Fruit fly (Drosophila melanogaster) whole organism, prepupa: ENCODE measurements around the gene Mic26-27.

ENCODE experiments used
- Blimp-1 ChIP-seq: fragments of 200-800 bp; sonication (Bioruptor generic); optimal IDR thresholded peaks from 3 replicates; lab custom pipeline; 2017; ENCODE audit warnings: missing biosample characterization, missing genetic modification characterization, mild to moderate bottlenecking, moderate library complexity, missing genetic modification reagents
- CG10669 ChIP-seq: fragments of 200-800 bp; sonication (Bioruptor generic); optimal IDR thresholded peaks from 3 replicates; lab custom pipeline; 2018; ENCODE audit warnings: missing biosample characterization, mild to moderate bottlenecking, missing genetic modification characterization, moderate library complexity
- CG11762 ChIP-seq: fragments of 200-800 bp; sonication (Bioruptor generic); optimal IDR thresholded peaks from 3 replicates; lab custom pipeline; 2016; ENCODE audit warnings: missing biosample characterization, missing genetic modification characterization; ENCODE audit not compliant: insufficient read depth
- CG11902 ChIP-seq: fragments of 200-800 bp; sonication (Bioruptor generic); optimal IDR thresholded peaks from 3 replicates; lab custom pipeline; 2016; ENCODE audit warnings: missing biosample characterization, missing genetic modification characterization
- CG15336 ChIP-seq: fragments of 200-800 bp; sonication (Bioruptor generic); IDR thresholded peaks from 2 replicates; pipeline ENCODE4 v1.3.6; 2022; ENCODE audit warnings: missing biosample characterization, missing genetic modification characterization
- CG1621 ChIP-seq: fragments of 200-800 bp; sonication (Bioruptor generic); optimal IDR thresholded peaks from 3 replicates; lab custom pipeline; 2018; ENCODE audit warnings: missing biosample characterization, mild to moderate bottlenecking, missing genetic modification characterization
- CG3032 ChIP-seq: fragments of 200-800 bp; optimal IDR thresholded peaks from 2 replicates; lab custom pipeline; 2019; ENCODE audit warnings: missing biosample characterization, mild to moderate bottlenecking, missing genetic modification characterization, moderate library complexity
- CG31627 ChIP-seq: fragments of 200-800 bp; sonication (Bioruptor generic); optimal IDR thresholded peaks from 3 replicates; lab custom pipeline; 2016; ENCODE audit warnings: missing biosample characterization, missing genetic modification characterization
- CG32006 ChIP-seq: fragments of 200-800 bp; sonication (Bioruptor generic); optimal IDR thresholded peaks from 3 replicates; lab custom pipeline; 2017; ENCODE audit warnings: missing biosample characterization, mild to moderate bottlenecking, missing genetic modification characterization
- CG34406 ChIP-seq: fragments of 200-800 bp; sonication (Bioruptor generic); optimal IDR thresholded peaks from 3 replicates; lab custom pipeline; 2016; ENCODE audit warnings: missing biosample characterization, missing genetic modification characterization
- CG3919 ChIP-seq: fragments of 200-800 bp; sonication (Bioruptor generic); optimal IDR thresholded peaks from 3 replicates; lab custom pipeline; 2016; ENCODE audit warnings: missing biosample characterization, missing genetic modification characterization
- CG4318 ChIP-seq: fragments of 200-800 bp; sonication (Bioruptor generic); optimal IDR thresholded peaks from 3 replicates; lab custom pipeline; 2017; ENCODE audit warnings: missing biosample characterization, mild to moderate bottlenecking, missing genetic modification characterization
- CG6163 ChIP-seq: fragments of 200-800 bp; sonication (Bioruptor generic); IDR thresholded peaks from 3 replicates; pipeline ENCODE4 v1.3.6; 2022; ENCODE audit warnings: missing biosample characterization, missing genetic modification characterization
- CG6276 ChIP-seq: fragments of 200-800 bp; sonication (Bioruptor generic); optimal IDR thresholded peaks from 2 replicates; lab custom pipeline; 2017; ENCODE audit warnings: missing biosample characterization, mild to moderate bottlenecking, missing genetic modification characterization
- CG6808 ChIP-seq: fragments of 200-800 bp; sonication (Bioruptor generic); optimal IDR thresholded peaks from 3 replicates; lab custom pipeline; 2017; ENCODE audit warnings: missing biosample characterization, missing genetic modification characterization, mild to moderate bottlenecking, moderate library complexity, missing genetic modification reagents
- CG6854 ChIP-seq: fragments of 200-800 bp; sonication (Bioruptor generic); optimal IDR thresholded peaks from 2 replicates; lab custom pipeline; 2017; ENCODE audit warnings: missing biosample characterization, mild to moderate bottlenecking, missing genetic modification characterization
- CG7368 ChIP-seq: fragments of 200-800 bp; sonication (Bioruptor generic); optimal IDR thresholded peaks from 3 replicates; lab custom pipeline; 2016; ENCODE audit warnings: missing biosample characterization, missing genetic modification characterization
- CG8119 ChIP-seq: fragments of 200-800 bp; sonication (Bioruptor generic); IDR thresholded peaks from 3 replicates; pipeline ENCODE4 v1.3.6; 2022; ENCODE audit warnings: missing biosample characterization, missing genetic modification characterization
- CG8319 ChIP-seq: fragments of 200-800 bp; sonication (Bioruptor generic); optimal IDR thresholded peaks from 3 replicates; lab custom pipeline; 2016; ENCODE audit warnings: missing biosample characterization, missing genetic modification characterization
- CG9139 ChIP-seq: fragments of 200-800 bp; sonication (Bioruptor generic); optimal IDR thresholded peaks from 3 replicates; lab custom pipeline; 2017; ENCODE audit warnings: missing biosample characterization, mild to moderate bottlenecking, missing genetic modification characterization
- Eip75B ChIP-seq: fragments of 200-800 bp; sonication (Bioruptor generic); optimal IDR thresholded peaks from 3 replicates; lab custom pipeline; 2016; ENCODE audit warnings: missing biosample characterization, missing genetic modification characterization
- Eip78C ChIP-seq: fragments of 200-800 bp; sonication (Bioruptor generic); peaks from one replicate; lab custom pipeline; 2016; ENCODE audit warnings: missing biosample characterization, missing genetic modification characterization
- Eip93F ChIP-seq: fragments of 200-800 bp; sonication (Bioruptor generic); optimal IDR thresholded peaks from 2 replicates; lab custom pipeline; 2016; ENCODE audit warnings: missing biosample characterization, mild to moderate bottlenecking, missing genetic modification characterization
- Ets21C ChIP-seq: fragments of 200-800 bp; sonication (Bioruptor generic); optimal IDR thresholded peaks from 3 replicates; lab custom pipeline; 2016; ENCODE audit warnings: missing biosample characterization, missing genetic modification characterization
- Gug ChIP-seq: fragments of 200-800 bp; sonication (Bioruptor generic); IDR thresholded peaks from 2 replicates; pipeline ENCODE4 v1.3.6; 2022; ENCODE audit warnings: missing biosample characterization, missing genetic modification characterization
- Lpt ChIP-seq: fragments of 200-800 bp; sonication (Bioruptor generic); optimal IDR thresholded peaks from 3 replicates; lab custom pipeline; 2016; ENCODE audit warnings: missing biosample characterization, missing genetic modification characterization
- Met ChIP-seq: fragments of 200-800 bp; sonication (Bioruptor generic); optimal IDR thresholded peaks from 3 replicates; lab custom pipeline; 2016; ENCODE audit warnings: missing biosample characterization, missing genetic modification characterization
- OdsH ChIP-seq: fragments of 200-800 bp; sonication (Bioruptor generic); optimal IDR thresholded peaks from 3 replicates; lab custom pipeline; 2016; ENCODE audit warnings: missing biosample characterization, missing genetic modification characterization
- Sox102F ChIP-seq: fragments of 200-800 bp; sonication (Bioruptor generic); optimal IDR thresholded peaks from 2 replicates; lab custom pipeline; 2016; ENCODE audit warnings: missing biosample characterization, mild to moderate bottlenecking, missing genetic modification characterization
- Sox15 ChIP-seq: fragments of 200-800 bp; sonication (Bioruptor generic); optimal IDR thresholded peaks from 3 replicates; lab custom pipeline; 2016; ENCODE audit warnings: missing biosample characterization, missing genetic modification characterization
- achi ChIP-seq: fragments of 200-800 bp; sonication (Bioruptor generic); optimal IDR thresholded peaks from 3 replicates; lab custom pipeline; 2016; ENCODE audit warnings: missing biosample characterization, missing genetic modification characterization
- cyc ChIP-seq: fragments of 200-800 bp; sonication (Bioruptor generic); optimal IDR thresholded peaks from 3 replicates; lab custom pipeline; 2016; ENCODE audit warnings: missing biosample characterization, missing genetic modification characterization
- dac ChIP-seq: fragments of 200-800 bp; sonication (Bioruptor generic); optimal IDR thresholded peaks from 2 replicates; lab custom pipeline; 2017; ENCODE audit warnings: missing biosample characterization, mild to moderate bottlenecking, missing genetic modification characterization
- eg ChIP-seq: fragments of 200-800 bp; sonication (Bioruptor generic); IDR thresholded peaks from 3 replicates; pipeline ENCODE4 v1.3.6; 2022; ENCODE audit warnings: missing biosample characterization, missing genetic modification characterization
- fd59A ChIP-seq: fragments of 200-800 bp; sonication (Bioruptor generic); optimal IDR thresholded peaks from 2 replicates; lab custom pipeline; 2017; ENCODE audit warnings: missing biosample characterization, mild to moderate bottlenecking, missing genetic modification characterization, missing genetic modification reagents
- fd85E ChIP-seq: fragments of 200-800 bp; sonication (Bioruptor generic); optimal IDR thresholded peaks from 3 replicates; lab custom pipeline; 2016; ENCODE audit warnings: missing biosample characterization, missing genetic modification characterization
- lz ChIP-seq: fragments of 200-800 bp; sonication (Bioruptor generic); optimal IDR thresholded peaks from 3 replicates; lab custom pipeline; 2016; ENCODE audit warnings: missing biosample characterization, missing genetic modification characterization
- pdm3 ChIP-seq: fragments of 200-800 bp; sonication (Bioruptor generic); optimal IDR thresholded peaks from 3 replicates; lab custom pipeline; 2016; ENCODE audit warnings: missing biosample characterization, missing genetic modification characterization
- salr ChIP-seq, 2 experiments: fragments of 200-800 bp; sonication (Bioruptor generic); optimal IDR thresholded peaks; 3 replicates each; lab custom pipeline; 2016 to 2018; ENCODE audit warnings: missing biosample characterization in 2 of 2, missing genetic modification characterization in 2 of 2, mild to moderate bottlenecking in 1 of 2
- ss ChIP-seq, 2 experiments: fragments of 200-800 bp; sonication (Bioruptor generic); optimal IDR thresholded peaks; 2 replicates in 1 of 2; 3 replicates in 1 of 2; lab custom pipeline; 2017 to 2018; ENCODE audit warnings: mild to moderate bottlenecking in 2 of 2, missing biosample characterization in 2 of 2, missing genetic modification characterization in 2 of 2, moderate library complexity in 1 of 2
- svp ChIP-seq: fragments of 200-800 bp; sonication (Bioruptor generic); peaks from one replicate; lab custom pipeline; 2016; ENCODE audit warnings: missing biosample characterization, missing genetic modification characterization
- topi ChIP-seq: fragments of 200-800 bp; sonication (Bioruptor generic); optimal IDR thresholded peaks from 3 replicates; lab custom pipeline; 2016; ENCODE audit warnings: missing biosample characterization, missing genetic modification characterization
- vri ChIP-seq: fragments of 200-800 bp; sonication (Bioruptor generic); optimal IDR thresholded peaks from 3 replicates; lab custom pipeline; 2016; ENCODE audit warnings: missing biosample characterization, mild to moderate bottlenecking, missing genetic modification characterization

Mic26-27 gene

dm6 chr3R:16157564-16158242 is 11.0 kb upstream of the Mic26-27 start (continued):
- TF ChIP-seq Eip93F (GFP tag; lab: Kevin White, UChicago) (no peak), pdm3 (GFP tag; lab: Kevin White, UChicago) (peak; percentile 66), Eip78C (GFP tag; lab: Kevin White, UChicago) (peak; percentile 92), CG15336 (peak; percentile 79; the same call in 1 of the 2 replicates), CG3919 (peak; percentile 57), fd85E (peak; percentile 9), CG11902 (GFP tag; lab: Kevin White, UChicago) (peak; percentile 8), cyc (peak; percentile 46), CG7368 (GFP tag; lab: Kevin White, UChicago) (peak; percentile 3), Met (GFP tag; lab: Kevin White, UChicago) (peak; percentile 75), salr (GFP tag; optimal IDR thresholded peaks at IDR 0.05; lab: Kevin White, UChicago) (peak in 1 of 2 experiments; percentile 75), CG8119 (GFP tag; lab: Robert Waterston, UW) (peak; percentile 72; the same call in 2 of the 3 replicates), CG6163 (GFP tag; lab: Robert Waterston, UW) (peak; percentile 45; the same call in 1 of the 3 replicates), Lpt (GFP tag; lab: Kevin White, UChicago) (peak; percentile 26), Blimp-1 (GFP tag; lab: Kevin White, UChicago) (peak; percentile 47), Eip75B (GFP tag; lab: Kevin White, UChicago) (peak; percentile 70), CG1621 (peak; percentile 15), topi (GFP tag; lab: Kevin White, UChicago) (peak; percentile 78), CG6854 (GFP tag; lab: Kevin White, UChicago) (no peak), ss (GFP tag; optimal IDR thresholded peaks at IDR 0.05; lab: Kevin White, UChicago) (peak; percentile 47 to 53)

dm6 chr3R:16156032-16156431 is 9.4 kb upstream of the Mic26-27 start:
- TF ChIP-seq Eip78C (GFP tag; lab: Kevin White, UChicago): peak; percentile 19
- no peak for TF ChIP-seq topi (GFP tag; lab: Kevin White, UChicago)
- no peak for TF ChIP-seq CG8119 (GFP tag; lab: Robert Waterston, UW)
- no peak for TF ChIP-seq CG34406 (GFP tag; lab: Kevin White, UChicago)

dm6 chr3R:16154682-16155081 is 8.0 kb upstream of the Mic26-27 start, which contains the start of gene CG6006:
CG6006 (plus strand) TSS chr3R:16154982.
- TF ChIP-seq CG9139 (GFP tag; lab: Kevin White, UChicago) (no peak), OdsH (GFP tag; lab: Kevin White, UChicago) (no peak), fd85E (no peak), Lpt (GFP tag; lab: Kevin White, UChicago) (no peak), CG32006 (GFP tag; lab: Kevin White, UChicago) (peak; percentile 18), eg (GFP tag; lab: Robert Waterston, UW) (0 out of 3 replicates have a peak, but pooled peaks have one; percentile 14), CG11762 (GFP tag; lab: Kevin White, UChicago) (no peak), svp (GFP tag; lab: Kevin White, UChicago) (peak; percentile 52), achi (GFP tag; lab: Kevin White, UChicago) (no peak), vri (GFP tag; lab: Kevin White, UChicago) (no peak), Gug (GFP tag; lab: Robert Waterston, UW) (no peak), CG31627 (GFP tag; lab: Kevin White, UChicago) (no peak), Ets21C (GFP tag; lab: Kevin White, UChicago) (no peak), CG6854 (GFP tag; lab: Kevin White, UChicago) (no peak), fd59A (GFP tag; lab: Kevin White, UChicago) (no peak)

dm6 chr3R:16154263-16154662 is 7.6 kb upstream of the Mic26-27 start:
- TF ChIP-seq CG4318 (GFP tag; lab: Kevin White, UChicago) (no peak), CG6276 (GFP tag; lab: Kevin White, UChicago) (peak; percentile 49), Lpt (GFP tag; lab: Kevin White, UChicago) (peak; percentile 38), CG10669 (GFP tag; lab: Kevin White, UChicago) (no peak), eg (GFP tag; lab: Robert Waterston, UW) (peak; percentile 89), Met (GFP tag; lab: Kevin White, UChicago) (peak; percentile 23), CG3919 (peak; percentile 39), fd85E (no peak), topi (GFP tag; lab: Kevin White, UChicago) (peak; percentile 38), Sox102F (GFP tag; lab: Kevin White, UChicago) (peak; percentile 54), CG31627 (GFP tag; lab: Kevin White, UChicago) (peak; percentile 4), Sox15 (GFP tag; lab: Kevin White, UChicago) (no peak), dac (no peak), CG6808 (GFP tag; lab: Kevin White, UChicago) (peak; percentile 4), vri (GFP tag; lab: Kevin White, UChicago) (peak; percentile 77), CG8319 (GFP tag; lab: Kevin White, UChicago) (no peak), CG3032 (tag; lab: Kevin White, UChicago) (peak; percentile 1), OdsH (GFP tag; lab: Kevin White, UChicago) (peak; percentile 41), lz (GFP tag; lab: Kevin White, UChicago) (peak; percentile 20), CG6854 (GFP tag; lab: Kevin White, UChicago) (peak; percentile 6)
